Fruit fly (Drosophila melanogaster) whole organism, wandering third instar larva: ENCODE data around the gene Traf-like.

Experiments used
- Abd-B ChIP-seq: fragments of >200 bp; optimal IDR thresholded peaks from 2 replicates; lab custom pipeline; 2017; ENCODE audit warnings: missing biosample characterization, missing genetic modification characterization
- CG32264 ChIP-seq: fragments of 200-800 bp; sonication (Bioruptor generic); optimal IDR thresholded peaks from 2 replicates; lab custom pipeline; 2016; ENCODE audit warnings: missing biosample characterization, missing genetic modification characterization
- Dif ChIP-seq: fragments of 200-275, 200-300 bp; sonication (Bioruptor generic); optimal IDR thresholded peaks from 2 replicates; lab custom pipeline; 2018; ENCODE audit warnings: missing biosample characterization, missing genetic modification characterization; ENCODE audit not compliant: partially characterized antibody
- HLH106 ChIP-seq: fragments of 200-800 bp; optimal IDR thresholded peaks from 3 replicates; lab custom pipeline; 2019; ENCODE audit warnings: missing biosample characterization, mild to moderate bottlenecking, missing genetic modification characterization, moderate library complexity
- Hr78 ChIP-seq: fragments of >200 bp; optimal IDR thresholded peaks from 2 replicates; lab custom pipeline; 2017; ENCODE audit warnings: missing biosample characterization, missing genetic modification characterization
- Hr83 ChIP-seq: fragments of 200-300 bp; sonication (Bioruptor generic); optimal IDR thresholded peaks from 2 replicates; lab custom pipeline; 2016; ENCODE audit warnings: missing biosample characterization, mild to moderate bottlenecking, missing genetic modification characterization, moderate library complexity; ENCODE audit not compliant: poor library complexity, severe bottlenecking
- Jra ChIP-seq: sonication (Bioruptor generic); optimal IDR thresholded peaks from 2 replicates; lab custom pipeline; 2016; ENCODE audit warnings: missing biosample characterization, missing genetic modification characterization
- Mio ChIP-seq: sonication (Bioruptor generic); optimal IDR thresholded peaks from 2 replicates; lab custom pipeline; 2016; ENCODE audit warnings: missing biosample characterization, missing genetic modification characterization
- Myc ChIP-seq: fragments of >200 bp; optimal IDR thresholded peaks from 2 replicates; lab custom pipeline; 2017
- N ChIP-seq: fragments of >200 bp; optimal IDR thresholded peaks from 2 replicates; lab custom pipeline; 2018; ENCODE audit warnings: missing biosample characterization, missing external identifiers, missing genetic modification characterization
- OdsH ChIP-seq: fragments of 200-800 bp; sonication (Bioruptor generic); optimal IDR thresholded peaks from 2 replicates; lab custom pipeline; 2016; ENCODE audit warnings: missing biosample characterization, mild to moderate bottlenecking, missing genetic modification characterization
- Rel ChIP-seq, 2 experiments: fragments of 200-800 bp; sonication (Bioruptor generic) in 1 of 2; optimal IDR thresholded peaks; 2 replicates in 1 of 2; 3 replicates in 1 of 2; lab custom pipeline; 2016 to 2019; ENCODE audit warnings: mild to moderate bottlenecking in 2 of 2, missing biosample characterization in 2 of 2, missing genetic modification characterization in 2 of 2, moderate library complexity in 1 of 2
- Sp1 ChIP-seq: fragments of 200-800 bp; sonication (Bioruptor generic); optimal IDR thresholded peaks from 3 replicates; lab custom pipeline; 2019; ENCODE audit warnings: missing biosample characterization, mild to moderate bottlenecking, missing genetic modification characterization, moderate library complexity
- br ChIP-seq: fragments of 200-800 bp; sonication (Bioruptor generic); optimal IDR thresholded peaks from 2 replicates; lab custom pipeline; 2016; ENCODE audit warnings: missing biosample characterization, missing genetic modification characterization
- brk ChIP-seq: fragments of 200-800 bp; sonication (Bioruptor generic); optimal IDR thresholded peaks from 2 replicates; lab custom pipeline; 2016; ENCODE audit warnings: missing biosample characterization, mild to moderate bottlenecking, missing genetic modification characterization
- dl ChIP-seq, 2 experiments: fragments of 175-275, 200-275 bp in 1 of 2; fragments of 200-275 bp in 1 of 2; sonication (Bioruptor generic); optimal IDR thresholded peaks; lab custom pipeline; 2018; ENCODE audit warnings: mild to moderate bottlenecking in 2 of 2, missing biosample characterization in 2 of 2, missing genetic modification characterization in 2 of 2, moderate library complexity in 2 of 2; ENCODE audit not compliant: partially characterized antibody in 2 of 2, insufficient read depth in 1 of 2
- dsf ChIP-seq: sonication (Bioruptor generic); optimal IDR thresholded peaks from 2 replicates; lab custom pipeline; 2016; ENCODE audit warnings: missing biosample characterization, missing genetic modification characterization, borderline replicate concordance
- ey ChIP-seq: fragments of 200-800 bp; sonication (Bioruptor generic); optimal IDR thresholded peaks from 2 replicates; lab custom pipeline; 2016; ENCODE audit warnings: missing biosample characterization, missing genetic modification characterization
- foxo ChIP-seq, 2 experiments: fragments of 200-800 bp; sonication (Bioruptor generic); optimal IDR thresholded peaks; 2 replicates in 1 of 2; 3 replicates in 1 of 2; lab custom pipeline; 2016 to 2017; ENCODE audit warnings: missing biosample characterization in 2 of 2, missing genetic modification characterization in 2 of 2
- fru ChIP-seq: fragments of 200-800 bp; sonication (Bioruptor generic); optimal IDR thresholded peaks from 3 replicates; lab custom pipeline; 2016; ENCODE audit warnings: missing biosample characterization, mild to moderate bottlenecking, missing genetic modification characterization
- h ChIP-seq: fragments of 200-800 bp; sonication (Bioruptor generic); optimal IDR thresholded peaks from 3 replicates; lab custom pipeline; 2016; ENCODE audit warnings: missing biosample characterization, mild to moderate bottlenecking, missing genetic modification characterization
- jim ChIP-seq: fragments of 175-275, 200-325 bp; sonication (Bioruptor generic); optimal IDR thresholded peaks from 2 replicates; lab custom pipeline; 2016; ENCODE audit warnings: missing biosample characterization, mild to moderate bottlenecking, missing genetic modification characterization
- lola ChIP-seq: fragments of >200 bp; optimal IDR thresholded peaks from 2 replicates; lab custom pipeline; 2017; ENCODE audit warnings: missing biosample characterization, missing genetic modification characterization
- pan ChIP-seq: fragments of >200 bp; optimal IDR thresholded peaks from 2 replicates; lab custom pipeline; 2017
- psq ChIP-seq: fragments of 200-800 bp; sonication (Bioruptor generic); optimal IDR thresholded peaks from 3 replicates; lab custom pipeline; 2017; ENCODE audit warnings: missing biosample characterization, mild to moderate bottlenecking, missing genetic modification characterization, moderate library complexity
- rgr ChIP-seq: fragments of 200-800 bp; sonication (Bioruptor generic); optimal IDR thresholded peaks from 3 replicates; lab custom pipeline; 2016; ENCODE audit warnings: missing biosample characterization, mild to moderate bottlenecking, missing genetic modification characterization
- sage ChIP-seq: fragments of 200-800 bp; sonication (Bioruptor generic); optimal IDR thresholded peaks from 2 replicates; lab custom pipeline; 2016; ENCODE audit warnings: missing biosample characterization, mild to moderate bottlenecking, missing genetic modification characterization
- sv ChIP-seq: fragments of 200-800 bp; sonication (Bioruptor generic); optimal IDR thresholded peaks from 3 replicates; lab custom pipeline; 2016; ENCODE audit warnings: missing biosample characterization, missing genetic modification characterization
- tai ChIP-seq: sonication (Bioruptor generic); optimal IDR thresholded peaks from 2 replicates; lab custom pipeline; 2016; ENCODE audit warnings: missing biosample characterization, missing genetic modification characterization
- usp ChIP-seq: fragments of >200 bp; optimal IDR thresholded peaks from 2 replicates; lab custom pipeline; 2017; ENCODE audit warnings: missing biosample characterization, missing genetic modification characterization
- woc ChIP-seq: sonication (Bioruptor generic); optimal IDR thresholded peaks from 2 replicates; lab custom pipeline; 2016; ENCODE audit warnings: missing biosample characterization, mild to moderate bottlenecking, missing genetic modification characterization

The Traf-like gene

dm6 chrX:16423125-16423509, 8.3 kb downstream of the Traf-like start:
- TF ChIP-seq OdsH (GFP tag; lab: Kevin White, UChicago) (no peak), br (GFP tag; lab: Kevin White, UChicago) (no peak), psq (GFP tag; lab: Kevin White, UChicago) (peak; percentile 65), sage (no peak)
- TF ChIP-seq, all 38 proteins: peak for 1

- TF ChIP-seq psq (GFP tag; lab: Kevin White, UChicago) = peak; percentile 98
- TF ChIP-seq pan (lab: Kevin White, UChicago) = no peak
- TF ChIP-seq N (GFP tag; lab: Kevin White, UChicago) = peak; percentile 1
- TF ChIP-seq h = peak; percentile 3
Measured at dm6 chrX:16424296-16424695, 9.4 kb downstream of the Traf-like start.

- TF ChIP-seq tai (GFP tag; lab: Kevin White, UChicago) (no peak), Jra (GFP tag; lab: Kevin White, UChicago) (peak; percentile 48), Dif (peak; percentile 80), h (peak; percentile 21), Mio (GFP tag; lab: Kevin White, UChicago) (no peak), CG32264 (GFP tag; lab: Kevin White, UChicago) (no peak), foxo (GFP tag; optimal IDR thresholded peaks at IDR 0.05; lab: Kevin White, UChicago) (peak in 1 of 2 experiments; percentile 7), Rel (GFP tag; optimal IDR thresholded peaks at IDR 0.05; lab: Kevin White, UChicago) (peak; percentile 44), Rel (tag; optimal IDR thresholded peaks at IDR 0.05; lab: Kevin White, UChicago) (no peak), dl (GFP tag; optimal IDR thresholded peaks at IDR 0.05; lab: Kevin White, UChicago; ENCODE audit: insufficient read depth in 1 of 2, partially characterized antibody in 2 of 2) (peak; percentile 54 to 83), Hr83 (GFP tag; lab: Kevin White, UChicago) (peak; percentile 70)
Measured at dm6 chrX:16425145-16425544, 10.3 kb downstream of the Traf-like start.

- no peak for TF ChIP-seq Dif
- peak; percentile 37 for TF ChIP-seq fru
- no peak for TF ChIP-seq dsf (GFP tag; lab: Kevin White, UChicago)
- TF ChIP-seq Mio (GFP tag; lab: Kevin White, UChicago) = no peak
- no peak for TF ChIP-seq usp (GFP tag; lab: Kevin White, UChicago)
- no peak for TF ChIP-seq OdsH (GFP tag; lab: Kevin White, UChicago)
- TF ChIP-seq Jra (GFP tag; lab: Kevin White, UChicago) = no peak
- TF ChIP-seq psq (GFP tag; lab: Kevin White, UChicago) = peak; percentile 69
- peak; percentile 46 for TF ChIP-seq HLH106 (tag; lab: Kevin White, UChicago)
- TF ChIP-seq rgr (GFP tag; lab: Kevin White, UChicago) = no peak
- no peak for TF ChIP-seq jim (GFP tag; lab: Kevin White, UChicago)
- peak; percentile 20 for TF ChIP-seq Sp1 (GFP tag; lab: Kevin White, UChicago)
- no peak for TF ChIP-seq ey (GFP tag; lab: Kevin White, UChicago)
- TF ChIP-seq, all 38 proteins: peak for 4
Measured at dm6 chrX:16426478-16427052, 11.7 kb downstream of the Traf-like start.

- no peak for TF ChIP-seq h
- peak; percentile 70 for TF ChIP-seq psq (GFP tag; lab: Kevin White, UChicago)
- TF ChIP-seq Myc (lab: Kevin White, UChicago) = peak; percentile 88
- no peak for TF ChIP-seq sv
- TF ChIP-seq woc (GFP tag; lab: Kevin White, UChicago) = peak; percentile 68
- TF ChIP-seq Rel (GFP tag; optimal IDR thresholded peaks at IDR 0.05; lab: Kevin White, UChicago) = no peak
- TF ChIP-seq Rel (tag; optimal IDR thresholded peaks at IDR 0.05; lab: Kevin White, UChicago) = no peak
- TF ChIP-seq, all 38 proteins: peak for 3
Measured at dm6 chrX:16427786-16428400, 13.0 kb downstream of the Traf-like start.

- TF ChIP-seq N (GFP tag; lab: Kevin White, UChicago) (no peak), Dif (no peak), Abd-B (GFP tag; lab: Kevin White, UChicago) (no peak), brk (GFP tag; lab: Kevin White, UChicago) (no peak), jim (GFP tag; lab: Kevin White, UChicago) (no peak), rgr (GFP tag; lab: Kevin White, UChicago) (no peak), h (no peak), Hr83 (GFP tag; lab: Kevin White, UChicago) (no peak), HLH106 (tag; lab: Kevin White, UChicago) (no peak), Hr78 (GFP tag; lab: Kevin White, UChicago) (no peak), lola (no peak), Sp1 (GFP tag; lab: Kevin White, UChicago) (no peak)
Measured at dm6 chrX:16428476-16428875, 13.6 kb downstream of the Traf-like start.
